Worm (Caenorhabditis elegans): Measurements from ENCODE around the gene F32D1.8.
A peak's percentile ranks its signal among the peaks of the same experiment; 100 is the strongest.
"Not testable (repeated sequence)": the region's sequence is repeated elsewhere in the genome, so short reads cannot be mapped to it uniquely, and the experiment has no call there.

F32D1.8 gene

DNA sequence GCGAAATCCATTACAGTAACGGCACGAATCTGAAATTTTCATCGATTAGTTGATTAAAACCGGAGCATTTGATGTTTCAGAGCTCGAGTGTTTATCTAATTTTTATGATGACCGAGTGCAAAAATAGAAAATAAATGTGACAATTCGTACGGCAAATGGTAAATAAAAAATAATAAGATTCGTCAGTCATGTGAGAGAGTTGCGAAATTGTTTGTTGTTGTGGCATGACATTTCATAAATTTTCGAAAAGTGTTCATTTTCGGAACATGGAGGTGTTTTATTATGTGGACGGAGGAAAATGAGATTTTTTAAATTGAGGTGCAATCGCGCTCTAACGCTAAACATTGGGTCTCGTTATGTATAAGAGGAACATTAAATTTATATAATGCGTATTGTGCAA is 35.8 kb downstream of the F32D1.8 start:
- TF ChIP-seq lin-38 (GFP tag; IDR thresholded peaks at IDR 0.05) (peak; percentile 42; the same call in 1 of the 2 replicates), daf-16 (GFP tag; optimal IDR thresholded peaks at IDR 0.05) (no peak), daf-16 (tag; optimal IDR thresholded peaks at IDR 0.05) (peak; percentile 34), hlh-30 (tag; optimal IDR thresholded peaks at IDR 0.05; ENCODE audit: insufficient read depth) (peak; percentile 14), ctbp-1 (GFP tag; IDR thresholded peaks at IDR 0.05) (no peak), ceh-32 (tag; optimal IDR thresholded peaks at IDR 0.05; ENCODE audit: poor library complexity) (no peak)

DNA sequence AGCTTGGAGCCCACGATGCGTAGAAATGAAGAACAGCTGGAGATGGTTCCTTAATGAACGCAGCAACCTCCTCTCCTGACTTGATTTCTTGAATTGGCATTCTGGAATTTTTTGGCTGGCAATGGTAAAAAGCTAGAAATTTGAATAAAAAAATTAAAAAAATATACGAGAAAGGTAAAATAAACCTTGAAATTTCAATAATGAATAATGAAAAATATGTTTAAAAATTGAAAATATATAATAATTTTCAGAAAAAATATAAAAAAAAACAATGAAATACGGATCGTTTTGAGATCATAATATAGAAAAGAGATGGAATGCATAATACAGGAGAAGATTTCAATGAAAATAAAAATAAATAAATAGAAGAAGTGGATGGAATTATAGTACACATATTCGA is 36.3 kb downstream of the F32D1.8 start, which contains the start of gene glrx-3:
TSS of gene glrx-3 (minus strand) at position 101 of the 400 bp plus-strand sequence.
- TF ChIP-seq lin-38 (GFP tag; IDR thresholded peaks at IDR 0.05) (peak; percentile 37; the same call in 1 of the 2 replicates), cey-2 (tag; optimal IDR thresholded peaks at IDR 0.05; ENCODE audit: borderline replicate concordance, insufficient read depth) (no peak)

DNA sequence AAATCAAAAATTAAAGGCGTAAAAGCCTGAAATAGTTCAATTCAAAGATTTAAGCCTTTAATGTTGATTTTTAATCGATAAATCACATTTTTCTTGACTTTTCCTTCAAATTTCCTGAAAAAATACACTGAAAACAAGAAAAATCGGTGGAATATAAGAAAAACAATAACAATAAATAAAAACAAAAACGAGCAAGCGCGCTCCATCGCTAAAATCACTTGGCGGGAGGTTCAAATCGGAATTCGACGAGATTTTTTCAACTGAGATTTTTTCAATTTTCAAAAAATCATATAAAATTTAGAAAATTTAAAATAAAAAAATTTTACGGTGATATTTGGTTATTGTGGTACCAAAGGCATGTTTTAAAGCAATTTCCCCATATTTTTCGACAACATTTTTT is 38.0 kb downstream of the F32D1.8 start:
- TF ChIP-seq zfp-3 (GFP tag; conservative IDR thresholded peaks at IDR 0.05) (no peak), lin-38 (GFP tag; IDR thresholded peaks at IDR 0.05) (peak; percentile 43), lsy-2 (tag; optimal IDR thresholded peaks at IDR 0.05) (no peak), mxl-3 (GFP tag; optimal IDR thresholded peaks at IDR 0.05) (no peak), vab-7 (GFP tag; IDR thresholded peaks at IDR 0.05) (no peak), egl-27 (tag; optimal IDR thresholded peaks at IDR 0.05) (no peak), saeg-2 (GFP tag; IDR thresholded peaks at IDR 0.05) (no peak), dpl-1 (GFP tag; optimal IDR thresholded peaks at IDR 0.05) (peak; percentile 50)

DNA sequence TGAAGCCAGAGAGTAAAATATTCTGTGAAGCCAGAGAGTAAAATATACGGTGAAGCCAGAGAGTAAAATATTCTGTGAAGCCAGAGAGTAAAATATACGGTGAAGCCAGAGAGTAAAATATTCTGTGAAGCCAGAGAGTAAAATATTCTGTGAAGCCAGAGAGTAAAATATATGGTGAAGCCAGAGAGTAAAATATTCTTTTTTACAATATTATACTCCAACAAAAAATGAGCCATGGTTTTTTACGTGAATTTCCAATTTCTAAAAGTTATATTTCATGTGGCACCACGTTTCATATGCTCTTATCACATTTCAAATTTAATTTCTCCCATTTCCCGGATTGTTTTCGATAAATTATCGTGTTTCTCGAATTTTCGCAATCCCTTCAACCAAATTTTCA is 41.1 kb downstream of the F32D1.8 start, which contains the start of gene irld-1:
TSS of gene irld-1 (plus strand) at position 301 of the 400 bp plus-strand sequence.
- not testable (repeated sequence) for TF ChIP-seq skn-1 (tag; optimal IDR thresholded peaks at IDR 0.05); spr-3 (GFP tag; optimal IDR thresholded peaks at IDR 0.05); ceh-20 (GFP tag; IDR thresholded peaks at IDR 0.05)

DNA sequence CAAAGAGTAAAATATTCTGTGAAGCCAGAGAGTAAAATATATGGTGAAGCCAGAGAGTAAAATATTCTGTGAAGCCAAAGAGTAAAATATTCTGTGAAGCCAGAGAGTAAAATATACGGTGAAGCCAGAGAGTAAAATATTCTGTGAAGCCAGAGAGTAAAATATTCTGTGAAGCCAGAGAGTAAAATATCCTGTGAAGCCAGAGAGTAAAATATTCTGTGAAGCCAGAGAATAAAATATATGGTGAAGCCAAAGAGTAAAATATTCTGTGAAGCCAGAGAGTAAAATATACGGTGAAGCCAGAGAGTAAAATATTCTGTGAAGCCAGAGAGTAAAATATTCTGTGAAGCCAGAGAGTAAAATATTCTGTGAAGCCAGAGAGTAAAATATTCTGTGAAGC is 44.0 kb downstream of the F32D1.8 start:
- TF ChIP-seq madf-5 (GFP tag; IDR thresholded peaks at IDR 0.05): peak in 1 of 2 experiments; percentile 76; a peak in 1 of 4 replicates

DNA sequence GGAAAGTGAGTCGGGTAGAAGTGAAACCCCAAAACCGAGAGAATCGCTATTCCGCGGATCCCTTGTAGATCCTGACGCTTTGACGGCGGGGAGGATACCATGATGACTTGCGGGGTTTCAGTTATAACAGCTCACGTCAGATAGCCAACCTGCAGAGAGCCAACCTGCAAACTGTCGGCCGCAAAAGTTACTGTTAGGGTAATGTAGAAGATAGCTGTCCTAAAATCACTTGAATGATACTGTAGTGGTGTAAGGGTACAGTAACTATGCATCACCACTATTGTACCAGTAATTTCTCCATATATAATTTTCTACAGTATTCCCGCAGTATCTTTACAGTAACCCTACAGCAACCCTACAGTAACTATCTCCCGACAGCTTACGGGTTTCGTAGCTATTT is 45.1 kb downstream of the F32D1.8 start, which contains the start of gene oac-12:
TSS of gene oac-12 (minus strand) at position 101 of the 400 bp plus-strand sequence.
- no peak for TF ChIP-seq T26A8.4 (GFP tag; IDR thresholded peaks at IDR 0.05)
- TF ChIP-seq ceh-82 (tag; optimal IDR thresholded peaks at IDR 0.05): no peak
- TF ChIP-seq Y5F2A.4 (GFP tag; optimal IDR thresholded peaks at IDR 0.05): no peak
- TF ChIP-seq nhr-41 (GFP tag; IDR thresholded peaks at IDR 0.05): no peak
- TF ChIP-seq nhr-6 (tag; optimal IDR thresholded peaks at IDR 0.05): no peak
- no peak for TF ChIP-seq ZK546.5 (tag; optimal IDR thresholded peaks at IDR 0.05)
- no peak for TF ChIP-seq cey-2 (tag; optimal IDR thresholded peaks at IDR 0.05; ENCODE audit: borderline replicate concordance, insufficient read depth)
- TF ChIP-seq nhr-102 (tag; optimal IDR thresholded peaks at IDR 0.05): no peak
- no peak for TF ChIP-seq set-16 (GFP tag; IDR thresholded peaks at IDR 0.05)
- no peak for TF ChIP-seq gei-8 (GFP tag; optimal IDR thresholded peaks at IDR 0.05)
- TF ChIP-seq ZK337.2 (GFP tag; IDR thresholded peaks at IDR 0.05): no peak
- no peak for TF ChIP-seq nhr-237 (tag; optimal IDR thresholded peaks at IDR 0.05)

DNA sequence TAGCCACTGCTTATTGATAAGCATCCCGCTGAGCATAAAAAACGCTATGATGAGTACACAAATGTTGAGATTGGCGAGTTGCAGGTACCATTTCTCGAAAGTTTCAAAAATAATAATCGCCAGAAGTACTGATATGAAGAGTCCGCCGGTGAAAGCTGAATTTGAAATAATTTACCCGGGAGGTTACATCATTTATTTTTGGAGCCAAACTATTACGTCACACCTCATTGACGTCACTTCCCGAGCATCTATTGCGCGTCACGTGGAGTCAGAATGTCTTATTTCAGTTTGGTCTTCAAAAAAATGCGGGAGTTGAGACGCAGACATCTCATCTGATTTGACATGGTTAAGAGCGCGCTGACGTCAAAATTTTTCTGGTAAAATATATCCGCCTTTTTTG is 46.7 kb downstream of the F32D1.8 start:
- TF ChIP-seq egl-27 (tag; optimal IDR thresholded peaks at IDR 0.05) (no peak), F10B5.3 (tag; optimal IDR thresholded peaks at IDR 0.05) (no peak), D1046.2 (GFP tag; IDR thresholded peaks at IDR 0.05) (no peak), fos-1 (tag; optimal IDR thresholded peaks at IDR 0.05) (no peak), ama-1 (optimal IDR thresholded peaks at IDR 0.05) (no peak), nhr-6 (tag; optimal IDR thresholded peaks at IDR 0.05) (no peak), nhr-48 (tag; optimal IDR thresholded peaks at IDR 0.05) (no peak), T26A8.4 (GFP tag; IDR thresholded peaks at IDR 0.05) (no peak), Y105C5A.15 (GFP tag; IDR thresholded peaks at IDR 0.05) (no peak), zag-1 (tag; optimal IDR thresholded peaks at IDR 0.05) (no peak), mxl-2 (GFP tag; conservative IDR thresholded peaks at IDR 0.05) (no peak), mep-1 (tag; optimal IDR thresholded peaks at IDR 0.05) (no peak), aha-1 (tag) (no peak), ceh-28 (tag; optimal IDR thresholded peaks at IDR 0.05) (no peak), zfp-3 (GFP tag; conservative IDR thresholded peaks at IDR 0.05) (no peak), dmd-8 (GFP tag; IDR thresholded peaks at IDR 0.05) (no peak)

Measured in whole organism, L4 larva.